Fruit fly (Drosophila melanogaster) whole organism, embryonic: ENCODE results near the gene Rassf.

Experiments
- Ada2b ChIP-seq: fragments of 200-800 bp; sonication (Bioruptor generic); IDR thresholded peaks from 2 replicates; pipeline ENCODE4 v1.3.6; 2022; ENCODE audit warnings: missing biosample characterization, missing genetic modification characterization
- Awh ChIP-seq: fragments of 200-800 bp; sonication (Bioruptor generic); IDR thresholded peaks from 2 replicates; pipeline ENCODE4, ENCODE4 v1.3.6; 2022; ENCODE audit warnings: missing biosample characterization, missing genetic modification characterization
- BtbVII ChIP-seq: fragments of 200-800 bp; sonication (Bioruptor generic); optimal IDR thresholded peaks from 3 replicates; lab custom pipeline; 2017; ENCODE audit warnings: missing biosample characterization, mild to moderate bottlenecking, missing genetic modification characterization
- Bteb2 ChIP-seq: fragments of 200-800 bp; sonication (Bioruptor generic); optimal IDR thresholded peaks from 2 replicates; lab custom pipeline; 2016; ENCODE audit warnings: missing biosample characterization, missing genetic modification characterization
- CG10267 ChIP-seq: fragments of 200-800 bp; sonication (Bioruptor generic); optimal IDR thresholded peaks from 2 replicates; lab custom pipeline; 2018; ENCODE audit warnings: missing biosample characterization, mild to moderate bottlenecking, missing genetic modification characterization, moderate library complexity
- CG10321 ChIP-seq: fragments of 200-800 bp; sonication (Bioruptor generic); IDR thresholded peaks from 2 replicates; pipeline ENCODE4 v1.3.6; 2022; ENCODE audit warnings: missing biosample characterization, missing genetic modification characterization
- CG11085 ChIP-seq: fragments of 200-800 bp; sonication (Bioruptor generic); IDR thresholded peaks from 2 replicates; pipeline ENCODE4 v1.3.6; 2022; ENCODE audit warnings: missing biosample characterization, missing genetic modification characterization
- CG11504 ChIP-seq: fragments of 200-800 bp; sonication (Bioruptor generic); optimal IDR thresholded peaks from 3 replicates; lab custom pipeline; 2019; ENCODE audit warnings: missing biosample characterization, mild to moderate bottlenecking, missing genetic modification characterization, moderate library complexity
- CG11560 ChIP-seq: fragments of 200-800 bp; sonication (Bioruptor generic); IDR thresholded peaks from 3 replicates; pipeline ENCODE4 v1.3.6; 2022; ENCODE audit warnings: missing biosample characterization, missing genetic modification characterization
- CG1233 ChIP-seq: fragments of 200-800 bp; sonication (Bioruptor generic); optimal IDR thresholded peaks from 4 replicates; lab custom pipeline; 2018; ENCODE audit warnings: missing biosample characterization, mild to moderate bottlenecking, missing genetic modification characterization
- CG13624 ChIP-seq: fragments of 200-800 bp; sonication (Bioruptor generic); optimal IDR thresholded peaks from 2 replicates; lab custom pipeline; 2016; ENCODE audit warnings: missing biosample characterization, missing genetic modification characterization
- CG13894 ChIP-seq: fragments of 200-800 bp; sonication (Bioruptor generic); optimal IDR thresholded peaks from 3 replicates; lab custom pipeline; 2018; ENCODE audit warnings: missing biosample characterization, mild to moderate bottlenecking, missing genetic modification characterization, moderate library complexity
- CG15011 ChIP-seq: fragments of 200-800 bp; sonication (Bioruptor generic); optimal IDR thresholded peaks from 3 replicates; lab custom pipeline; 2018; ENCODE audit warnings: missing biosample characterization, mild to moderate bottlenecking, missing genetic modification characterization
- CG17385 ChIP-seq: fragments of 200-800 bp; sonication (Bioruptor generic); optimal IDR thresholded peaks from 3 replicates; lab custom pipeline; 2018; ENCODE audit warnings: missing biosample characterization, mild to moderate bottlenecking, missing genetic modification characterization
- CG17802 ChIP-seq: fragments of 200-800 bp; sonication (Bioruptor generic); optimal IDR thresholded peaks from 2 replicates; lab custom pipeline; 2018; ENCODE audit warnings: missing biosample characterization, mild to moderate bottlenecking, missing genetic modification characterization, moderate library complexity
- CG18619 ChIP-seq: fragments of 200-800 bp; sonication (Bioruptor generic); optimal IDR thresholded peaks from 3 replicates; lab custom pipeline; 2017; ENCODE audit warnings: missing biosample characterization, mild to moderate bottlenecking, missing genetic modification characterization
- CG2712 ChIP-seq: fragments of 200-800 bp; optimal IDR thresholded peaks from 3 replicates; lab custom pipeline; 2019; ENCODE audit warnings: missing biosample characterization, mild to moderate bottlenecking, missing genetic modification characterization, moderate library complexity
- CG32772 ChIP-seq: fragments of 200-800 bp; sonication (Bioruptor generic); IDR thresholded peaks from 2 replicates; pipeline ENCODE4 v1.3.6; 2022; ENCODE audit warnings: missing biosample characterization, missing genetic modification characterization
- CG3407 ChIP-seq: fragments of 200-800 bp; sonication (Bioruptor generic); optimal IDR thresholded peaks from 2 replicates; lab custom pipeline; 2018; ENCODE audit warnings: missing biosample characterization, mild to moderate bottlenecking, missing genetic modification characterization
- CG5245 ChIP-seq: fragments of 200-800 bp; sonication (Bioruptor generic); optimal IDR thresholded peaks from 3 replicates; lab custom pipeline; 2016; ENCODE audit warnings: missing biosample characterization, missing genetic modification characterization
- CG5953 ChIP-seq: fragments of 200-800 bp; sonication (Bioruptor generic); IDR thresholded peaks from 2 replicates; pipeline ENCODE4 v1.3.6; 2022; ENCODE audit warnings: missing biosample characterization, missing genetic modification characterization
- CG6175 ChIP-seq: fragments of 200-800 bp; sonication (Bioruptor generic); IDR thresholded peaks from 3 replicates; pipeline ENCODE4 v1.3.6; 2022; ENCODE audit warnings: missing biosample characterization, missing genetic modification characterization
- CG7963 ChIP-seq: fragments of 200-800 bp; sonication (Bioruptor generic); IDR thresholded peaks from 3 replicates; pipeline ENCODE4 v1.3.6; 2022; ENCODE audit warnings: missing biosample characterization, missing genetic modification characterization; ENCODE audit not compliant: partially characterized antibody
- CG8924 ChIP-seq: fragments of 200-800 bp; optimal IDR thresholded peaks from 3 replicates; lab custom pipeline; 2019; ENCODE audit warnings: missing biosample characterization, mild to moderate bottlenecking, missing genetic modification characterization, moderate library complexity
- CG9215 ChIP-seq: fragments of 200-800 bp; sonication (Bioruptor generic); IDR thresholded peaks from 2 replicates; pipeline ENCODE4 v1.3.6; 2022; ENCODE audit warnings: missing biosample characterization, missing genetic modification characterization
- D19B ChIP-seq: fragments of 200-800 bp; sonication (Bioruptor generic); optimal IDR thresholded peaks from 2 replicates; lab custom pipeline; 2017; ENCODE audit warnings: missing biosample characterization, mild to moderate bottlenecking, missing genetic modification characterization
- Deaf1 ChIP-seq: fragments of 200-800 bp; optimal IDR thresholded peaks from 3 replicates; lab custom pipeline; 2019; ENCODE audit warnings: missing biosample characterization, mild to moderate bottlenecking, missing genetic modification characterization, moderate library complexity
- Dip2 ChIP-seq: fragments of 200-800 bp; sonication (Bioruptor generic); IDR thresholded peaks from 2 replicates; pipeline ENCODE4 v1.3.6; 2022; ENCODE audit warnings: missing biosample characterization, missing genetic modification characterization
- Fer2 ChIP-seq: fragments of 200-800 bp; sonication (Bioruptor generic); optimal IDR thresholded peaks from 2 replicates; lab custom pipeline; 2018; ENCODE audit warnings: missing biosample characterization, mild to moderate bottlenecking, missing genetic modification characterization, moderate library complexity
- HLH3B ChIP-seq: fragments of 200-800 bp; sonication (Bioruptor generic); IDR thresholded peaks from 2 replicates; pipeline ENCODE4 v1.3.6; 2022; ENCODE audit warnings: missing biosample characterization, missing genetic modification characterization
- HLH54F ChIP-seq: fragments of 200-800 bp; sonication (Bioruptor generic); optimal IDR thresholded peaks from 3 replicates; lab custom pipeline; 2016; ENCODE audit warnings: missing biosample characterization, missing genetic modification characterization
- MESR4 ChIP-seq: fragments of 200-800 bp; sonication (Bioruptor generic); optimal IDR thresholded peaks from 2 replicates; lab custom pipeline; 2018; ENCODE audit warnings: missing biosample characterization, mild to moderate bottlenecking, missing genetic modification characterization, moderate library complexity
- NFAT ChIP-seq: fragments of 200-800 bp; sonication (Bioruptor generic); IDR thresholded peaks from 2 replicates; pipeline ENCODE4 v1.3.6; 2022; ENCODE audit warnings: missing biosample characterization, missing genetic modification characterization
- Nf-YB ChIP-seq: fragments of 200-800 bp; sonication (Bioruptor generic); optimal IDR thresholded peaks from 3 replicates; lab custom pipeline; 2019; ENCODE audit warnings: missing biosample characterization, mild to moderate bottlenecking, missing genetic modification characterization, moderate library complexity
- Nf-YC ChIP-seq: fragments of 200-800 bp; optimal IDR thresholded peaks from 3 replicates; lab custom pipeline; 2019; ENCODE audit warnings: missing biosample characterization, mild to moderate bottlenecking, missing genetic modification characterization, moderate library complexity
- Sry-δ ChIP-seq: fragments of 200-800 bp; sonication (Bioruptor generic); optimal IDR thresholded peaks from 2 replicates; lab custom pipeline; 2016; ENCODE audit warnings: missing biosample characterization, missing genetic modification characterization
- chinmo ChIP-seq: fragments of 200-800 bp; sonication (Bioruptor generic); IDR thresholded peaks from 4 replicates; pipeline ENCODE4 v1.3.6; 2022; ENCODE audit warnings: missing biosample characterization, missing genetic modification characterization; ENCODE audit not compliant: partially characterized antibody
- dysf ChIP-seq: fragments of 200-800 bp; sonication (Bioruptor generic); IDR thresholded peaks from 3 replicates; pipeline ENCODE4 v1.3.6; 2022; ENCODE audit warnings: missing biosample characterization, missing genetic modification characterization
- jigr1 ChIP-seq: fragments of 200-800 bp; sonication (Bioruptor generic); IDR thresholded peaks from 3 replicates; pipeline ENCODE4 v1.3.6; 2022; ENCODE audit warnings: missing biosample characterization, missing genetic modification characterization
- lab ChIP-seq: fragments of 200-800 bp; sonication (Bioruptor generic); optimal IDR thresholded peaks from 3 replicates; lab custom pipeline; 2017; ENCODE audit warnings: missing biosample characterization, missing genetic modification characterization, mild to moderate bottlenecking, moderate library complexity, missing genetic modification reagents
- lola ChIP-seq, 3 experiments: fragments of >200 bp in 2 of 3; fragments of 200-800 bp in 1 of 3; sonication (Bioruptor generic) in 1 of 3; optimal IDR thresholded peaks; 2 replicates each; lab custom pipeline; 2017 to 2019; ENCODE audit warnings: missing biosample characterization in 3 of 3, missing genetic modification characterization in 3 of 3, mild to moderate bottlenecking in 1 of 3, moderate library complexity in 1 of 3
- luna ChIP-seq: fragments of 200-800 bp; sonication (Bioruptor generic); optimal IDR thresholded peaks from 2 replicates; lab custom pipeline; 2016; ENCODE audit warnings: missing biosample characterization, missing genetic modification characterization
- nerfin-2 ChIP-seq: fragments of 200-800 bp; sonication (Bioruptor generic); IDR thresholded peaks from 2 replicates; pipeline ENCODE4 v1.3.6; 2022; ENCODE audit warnings: missing biosample characterization, missing genetic modification characterization; ENCODE audit not compliant: partially characterized antibody
- pros ChIP-seq: fragments of 200-800 bp; sonication (Bioruptor generic); optimal IDR thresholded peaks from 3 replicates; lab custom pipeline; 2019; ENCODE audit warnings: missing biosample characterization, mild to moderate bottlenecking, missing genetic modification characterization, moderate library complexity
- ranshi ChIP-seq: fragments of 200-800 bp; sonication (Bioruptor generic); IDR thresholded peaks from 2 replicates; pipeline ENCODE4 v1.3.6; 2022; ENCODE audit warnings: missing biosample characterization, missing genetic modification characterization
- sd ChIP-seq: fragments of 200-800 bp; sonication (Bioruptor generic); optimal IDR thresholded peaks from 3 replicates; lab custom pipeline; 2018; ENCODE audit warnings: missing biosample characterization, mild to moderate bottlenecking, missing genetic modification characterization, moderate library complexity
- sqz ChIP-seq: fragments of 200-800 bp; sonication (Bioruptor generic); optimal IDR thresholded peaks from 3 replicates; lab custom pipeline; 2018; ENCODE audit warnings: missing biosample characterization, mild to moderate bottlenecking, missing genetic modification characterization
- stwl ChIP-seq: fragments of 200-800 bp; sonication (Bioruptor generic); optimal IDR thresholded peaks from 3 replicates; lab custom pipeline; 2018; ENCODE audit warnings: missing biosample characterization, mild to moderate bottlenecking, missing genetic modification characterization, moderate library complexity
- ttk ChIP-seq: fragments of 200-800 bp; sonication (Bioruptor generic); IDR thresholded peaks from 2 replicates; pipeline ENCODE4 v2.1.2; 2022; ENCODE audit warnings: missing biosample characterization, missing genetic modification characterization
- twi ChIP-seq: fragments of 200-800 bp; optimal IDR thresholded peaks from 2 replicates; lab custom pipeline; 2019; ENCODE audit warnings: missing biosample characterization, mild to moderate bottlenecking, missing genetic modification characterization, moderate library complexity
- vvl ChIP-seq: fragments of 200-800 bp; sonication (Bioruptor generic); IDR thresholded peaks from 2 replicates; pipeline ENCODE4 v1.3.6; 2022; ENCODE audit warnings: missing biosample characterization, missing genetic modification characterization

Gene Rassf

dm6 chr3R:23143440-23143839 lies 25.7 kb upstream of the Rassf start:
- TF ChIP-seq twi (tag; lab: Kevin White, UChicago), result peak; percentile 41
- TF ChIP-seq CG11560 (tag; lab: Robert Waterston, UW), result no peak
- no peak for TF ChIP-seq CG13624 (GFP tag; lab: Kevin White, UChicago)
- TF ChIP-seq jigr1 (GFP tag; lab: Robert Waterston, UW), result no peak
- TF ChIP-seq CG7963 (GFP tag; lab: Robert Waterston, UW), result no peak
- no peak for TF ChIP-seq CG5953 (GFP tag; lab: Robert Waterston, UW)
- no peak for TF ChIP-seq HLH54F (GFP tag; lab: Kevin White, UChicago)
- 0 out of 2 replicates have a peak, but pooled peaks have one; percentile 11 for TF ChIP-seq ttk (GFP tag; lab: Robert Waterston, UW)
- TF ChIP-seq Sry-δ (GFP tag; lab: Kevin White, UChicago), result no peak
- peak; percentile 2 for TF ChIP-seq sd (tag; lab: Kevin White, UChicago)
- no peak for TF ChIP-seq Fer2 (tag; lab: Kevin White, UChicago)
- no peak for TF ChIP-seq CG5245 (GFP tag; lab: Kevin White, UChicago)
- TF ChIP-seq CG1233 (GFP tag; lab: Kevin White, UChicago), result no peak
- no peak for TF ChIP-seq CG11504 (tag; lab: Kevin White, UChicago)
- TF ChIP-seq Ada2b (GFP tag; lab: Robert Waterston, UW), result no peak
- no peak for TF ChIP-seq CG18619 (GFP tag; lab: Kevin White, UChicago)
- 0 out of 2 replicates have a peak, but pooled peaks have one; percentile 10 for TF ChIP-seq NFAT (GFP tag; lab: Robert Waterston, UW)
- no peak for TF ChIP-seq CG17385 (GFP tag; lab: Kevin White, UChicago)
- TF ChIP-seq dysf (GFP tag; lab: Robert Waterston, UW), result no peak
- no peak for TF ChIP-seq luna (GFP tag; lab: Kevin White, UChicago)
- peak; percentile 84 for TF ChIP-seq Nf-YC (tag; lab: Kevin White, UChicago)
- TF ChIP-seq lab (GFP tag; lab: Kevin White, UChicago), result no peak
- no peak for TF ChIP-seq lola (GFP tag; optimal IDR thresholded peaks at IDR 0.05; lab: Kevin White, UChicago)
- peak; percentile 14; the same call in 1 of the 2 replicates for TF ChIP-seq CG10321
- peak; percentile 73 for TF ChIP-seq pros (GFP tag; lab: Kevin White, UChicago)
- TF ChIP-seq CG9215 (GFP tag; lab: Robert Waterston, UW), result no peak
- no peak for TF ChIP-seq ranshi (GFP tag; lab: Robert Waterston, UW)
- 0 out of 4 replicates have a peak, but pooled peaks have one; percentile 58 for TF ChIP-seq chinmo (GFP tag; lab: Robert Waterston, UW)
- TF ChIP-seq CG6175, result peak; percentile 94
- no peak for TF ChIP-seq stwl (tag; lab: Kevin White, UChicago)
- TF ChIP-seq CG32772 (GFP tag; lab: Robert Waterston, UW), result no peak
- TF ChIP-seq D19B, result no peak
- TF ChIP-seq MESR4, result no peak
- no peak for TF ChIP-seq CG15011 (GFP tag; lab: Kevin White, UChicago)
- TF ChIP-seq HLH3B (GFP tag; lab: Robert Waterston, UW), result no peak
- no peak for TF ChIP-seq CG17802 (tag; lab: Kevin White, UChicago)
- TF ChIP-seq CG11085, result no peak
- TF ChIP-seq CG13894, result no peak
- TF ChIP-seq Deaf1, result peak; percentile 57
- no peak for TF ChIP-seq sqz (GFP tag; lab: Kevin White, UChicago)
- peak; percentile 93 for TF ChIP-seq CG2712
- 0 out of 2 replicates have a peak, but pooled peaks have one; percentile 28 for TF ChIP-seq Awh (GFP tag; lab: Robert Waterston, UW)
- no peak for TF ChIP-seq CG8924 (tag; lab: Kevin White, UChicago)
- TF ChIP-seq vvl (GFP tag; lab: Robert Waterston, UW), result 0 out of 2 replicates have a peak, but pooled peaks have one; percentile 17
- peak; percentile 89 for TF ChIP-seq Nf-YB (GFP tag; lab: Kevin White, UChicago)
- TF ChIP-seq Bteb2 (GFP tag; lab: Kevin White, UChicago), result no peak
- TF ChIP-seq BtbVII (GFP tag; lab: Kevin White, UChicago), result no peak
- no peak for TF ChIP-seq Dip2
- TF ChIP-seq nerfin-2 (GFP tag; lab: Robert Waterston, UW), result 0 out of 2 replicates have a peak, but pooled peaks have one; percentile 4
- no peak for TF ChIP-seq CG10267
- TF ChIP-seq CG3407 (GFP tag; lab: Kevin White, UChicago), result no peak
